Fruit fly (Drosophila melanogaster) whole organism, embryonic: Measurements from ENCODE around the gene Rrp45.
A peak's percentile ranks its signal among the peaks of the same experiment; 100 is the strongest.

ENCODE experiments used
- Ada2b ChIP-seq: fragments of 200-800 bp; sonication (Bioruptor generic); IDR thresholded peaks from 2 replicates; pipeline ENCODE4 v1.3.6; 2022; ENCODE audit warnings: missing biosample characterization, missing genetic modification characterization
- Aef1 ChIP-seq: fragments of 200-800 bp; sonication (Bioruptor generic); IDR thresholded peaks from 3 replicates; pipeline ENCODE4 v1.3.6; 2022; ENCODE audit warnings: missing biosample characterization, missing genetic modification characterization
- BEAF-32 ChIP-seq: fragments of 200-800 bp; sonication (Bioruptor generic); optimal IDR thresholded peaks from 3 replicates; lab custom pipeline; 2017; ENCODE audit warnings: missing biosample characterization, missing genetic modification characterization, mild to moderate bottlenecking, moderate library complexity, missing genetic modification reagents
- Blimp-1 ChIP-seq: fragments of 200-800 bp; sonication (Bioruptor generic); optimal IDR thresholded peaks from 3 replicates; lab custom pipeline; 2018; ENCODE audit warnings: missing biosample characterization, missing genetic modification characterization, mild to moderate bottlenecking, moderate library complexity, missing genetic modification reagents
- CG10267 ChIP-seq: fragments of 200-800 bp; sonication (Bioruptor generic); optimal IDR thresholded peaks from 2 replicates; lab custom pipeline; 2018; ENCODE audit warnings: missing biosample characterization, mild to moderate bottlenecking, missing genetic modification characterization, moderate library complexity
- CG11085 ChIP-seq: fragments of 200-800 bp; sonication (Bioruptor generic); IDR thresholded peaks from 2 replicates; pipeline ENCODE4 v1.3.6; 2022; ENCODE audit warnings: missing biosample characterization, missing genetic modification characterization
- CG12071 ChIP-seq: fragments of 200-800 bp; sonication (Bioruptor generic); optimal IDR thresholded peaks from 3 replicates; lab custom pipeline; 2018; ENCODE audit warnings: missing biosample characterization, mild to moderate bottlenecking, missing genetic modification characterization
- CG13287 ChIP-seq: fragments of 200-800 bp; sonication (Bioruptor generic); IDR thresholded peaks from 2 replicates; pipeline ENCODE4 v1.3.6; 2022; ENCODE audit warnings: missing biosample characterization, missing genetic modification characterization; ENCODE audit not compliant: partially characterized antibody
- CG15073 ChIP-seq: fragments of 200-800 bp; sonication (Bioruptor generic); optimal IDR thresholded peaks from 2 replicates; lab custom pipeline; 2016; ENCODE audit warnings: missing biosample characterization, missing genetic modification characterization
- CG15514 ChIP-seq: fragments of 200-800 bp; sonication (Bioruptor generic); optimal IDR thresholded peaks from 3 replicates; lab custom pipeline; 2017; ENCODE audit warnings: missing biosample characterization, missing genetic modification characterization, mild to moderate bottlenecking, moderate library complexity, missing genetic modification reagents
- CG16813 ChIP-seq: fragments of 200-800 bp; sonication (Bioruptor generic); IDR thresholded peaks from 3 replicates; pipeline ENCODE4 v1.3.6; 2022; ENCODE audit warnings: missing biosample characterization, missing genetic modification characterization; ENCODE audit not compliant: partially characterized antibody
- CG17186 ChIP-seq: fragments of 200-800 bp; sonication (Bioruptor generic); optimal IDR thresholded peaks from 3 replicates; lab custom pipeline; 2017; ENCODE audit warnings: missing biosample characterization, missing genetic modification reagents, missing genetic modification characterization
- CG17328 ChIP-seq: fragments of 200-800 bp; sonication (Bioruptor generic); IDR thresholded peaks from 2 replicates; pipeline ENCODE4 v1.3.6; 2022; ENCODE audit warnings: missing biosample characterization, missing genetic modification characterization
- CG17361 ChIP-seq: fragments of 200-800 bp; sonication (Bioruptor generic); IDR thresholded peaks from 3 replicates; pipeline ENCODE4 v1.3.6; 2022; ENCODE audit warnings: missing biosample characterization, missing genetic modification characterization
- CG17829 ChIP-seq: fragments of 200-800 bp; optimal IDR thresholded peaks from 2 replicates; lab custom pipeline; 2019; ENCODE audit warnings: missing biosample characterization, mild to moderate bottlenecking, missing genetic modification characterization, moderate library complexity
- CG2712 ChIP-seq: fragments of 200-800 bp; optimal IDR thresholded peaks from 3 replicates; lab custom pipeline; 2019; ENCODE audit warnings: missing biosample characterization, mild to moderate bottlenecking, missing genetic modification characterization, moderate library complexity
- CG7357 ChIP-seq: fragments of 200-800 bp; sonication (Bioruptor generic); IDR thresholded peaks from 3 replicates; pipeline ENCODE4 v1.3.6; 2022; ENCODE audit warnings: missing biosample characterization, missing genetic modification characterization
- CG9797 ChIP-seq: fragments of 200-800 bp; sonication (Bioruptor generic); optimal IDR thresholded peaks from 3 replicates; lab custom pipeline; 2018; ENCODE audit warnings: missing biosample characterization, mild to moderate bottlenecking, missing genetic modification characterization
- Doc3 ChIP-seq: fragments of 200-800 bp; sonication (Bioruptor generic); IDR thresholded peaks from 3 replicates; pipeline ENCODE4 v1.3.6; 2022; ENCODE audit warnings: missing biosample characterization, missing genetic modification characterization; ENCODE audit not compliant: partially characterized antibody
- E2f2 ChIP-seq: fragments of 200-800 bp; sonication (Bioruptor generic); IDR thresholded peaks from 2 replicates; pipeline ENCODE4 v1.3.6; 2022; ENCODE audit warnings: missing biosample characterization, missing genetic modification characterization
- Elba2 ChIP-seq: fragments of 200-800 bp; sonication (Bioruptor generic); optimal IDR thresholded peaks from 3 replicates; lab custom pipeline; 2016; ENCODE audit warnings: missing biosample characterization, missing genetic modification characterization
- GATAe ChIP-seq: fragments of 200-800 bp; sonication (Bioruptor generic); conservative IDR thresholded peaks from 2 replicates; pipeline ENCODE4 v1.3.6; 2022; ENCODE audit warnings: missing biosample characterization, missing genetic modification characterization
- HLH4C ChIP-seq: fragments of 200-800 bp; sonication (Bioruptor generic); IDR thresholded peaks from 3 replicates; pipeline ENCODE4 v1.3.6; 2022; ENCODE audit warnings: missing biosample characterization, missing genetic modification characterization; ENCODE audit not compliant: partially characterized antibody
- HmgD ChIP-seq: fragments of 200-800 bp; sonication (Bioruptor generic); optimal IDR thresholded peaks from 3 replicates; lab custom pipeline; 2016; ENCODE audit warnings: missing biosample characterization, missing genetic modification characterization
- MBD-R2 ChIP-seq: fragments of 200-800 bp; sonication (Bioruptor generic); IDR thresholded peaks from 2 replicates; pipeline ENCODE4 v1.3.6; 2022; ENCODE audit warnings: missing biosample characterization, missing genetic modification characterization
- Myb ChIP-seq: fragments of 200-800 bp; sonication (Bioruptor generic); optimal IDR thresholded peaks from 2 replicates; lab custom pipeline; 2016; ENCODE audit warnings: missing biosample characterization, missing genetic modification characterization
- Nf-YC ChIP-seq: fragments of 200-800 bp; optimal IDR thresholded peaks from 3 replicates; lab custom pipeline; 2019; ENCODE audit warnings: missing biosample characterization, mild to moderate bottlenecking, missing genetic modification characterization, moderate library complexity
- Opbp ChIP-seq: fragments of 200-800 bp; sonication (Bioruptor generic); IDR thresholded peaks from 3 replicates; pipeline ENCODE4 v1.3.6; 2022; ENCODE audit warnings: missing biosample characterization, missing genetic modification characterization; ENCODE audit not compliant: partially characterized antibody
- Scr ChIP-seq: fragments of 200-800 bp; sonication (Bioruptor generic); IDR thresholded peaks from 2 replicates; pipeline ENCODE4 v1.3.6; 2022; ENCODE audit warnings: missing biosample characterization, missing genetic modification characterization; ENCODE audit not compliant: partially characterized antibody
- Ssrp ChIP-seq: fragments of 200-800 bp; sonication (Bioruptor generic); optimal IDR thresholded peaks from 2 replicates; lab custom pipeline; 2018; ENCODE audit warnings: missing biosample characterization, mild to moderate bottlenecking, missing genetic modification characterization, moderate library complexity
- Stat92E ChIP-seq, 3 experiments: fragments of >200 bp in 2 of 3; fragments of 200-800 bp in 1 of 3; sonication (Bioruptor generic) in 1 of 3; optimal IDR thresholded peaks; 2 replicates each; lab custom pipeline; 2017 to 2019; ENCODE audit warnings: missing biosample characterization in 3 of 3, missing genetic modification characterization in 3 of 3, mild to moderate bottlenecking in 1 of 3, moderate library complexity in 1 of 3
- YL-1 ChIP-seq: fragments of 200-800 bp; sonication (Bioruptor generic); optimal IDR thresholded peaks from 3 replicates; lab custom pipeline; 2017; ENCODE audit warnings: missing biosample characterization, mild to moderate bottlenecking, missing genetic modification characterization
- ap ChIP-seq: fragments of 200-800 bp; sonication (Bioruptor generic); IDR thresholded peaks from 2 replicates; pipeline ENCODE4 v1.3.6; 2022; ENCODE audit warnings: missing biosample characterization, missing genetic modification characterization
- bab2 ChIP-seq: fragments of 200-800 bp; sonication (Bioruptor generic); optimal IDR thresholded peaks from 2 replicates; lab custom pipeline; 2016; ENCODE audit warnings: missing biosample characterization, missing genetic modification characterization
- bigmax ChIP-seq: fragments of 200-800 bp; sonication (Bioruptor generic); optimal IDR thresholded peaks from 2 replicates; lab custom pipeline; 2018; ENCODE audit warnings: missing biosample characterization, mild to moderate bottlenecking, missing genetic modification characterization
- cato ChIP-seq: fragments of 200-800 bp; sonication (Bioruptor generic); optimal IDR thresholded peaks from 2 replicates; lab custom pipeline; 2016; ENCODE audit warnings: missing biosample characterization, missing genetic modification characterization, borderline replicate concordance
- dati ChIP-seq: fragments of 200-800 bp; sonication (Bioruptor generic); IDR thresholded peaks from 2 replicates; pipeline ENCODE4 v1.3.6; 2022; ENCODE audit warnings: missing biosample characterization, missing genetic modification characterization
- ftz-f1 ChIP-seq: fragments of 200-800 bp; sonication (Bioruptor generic); optimal IDR thresholded peaks from 2 replicates; lab custom pipeline; 2016; ENCODE audit warnings: missing biosample characterization, missing genetic modification characterization
- gfzf ChIP-seq: fragments of 200-800 bp; sonication (Bioruptor generic); optimal IDR thresholded peaks from 2 replicates; lab custom pipeline; 2016; ENCODE audit warnings: missing biosample characterization, mild to moderate bottlenecking, missing genetic modification characterization, moderate library complexity
- her ChIP-seq: fragments of 200-800 bp; sonication (Bioruptor generic); optimal IDR thresholded peaks from 2 replicates; lab custom pipeline; 2016; ENCODE audit warnings: missing biosample characterization, missing genetic modification characterization
- mld ChIP-seq: fragments of 200-800 bp; sonication (Bioruptor generic); IDR thresholded peaks from 3 replicates; pipeline ENCODE4 v1.3.6; 2022; ENCODE audit warnings: missing biosample characterization, missing genetic modification characterization; ENCODE audit not compliant: partially characterized antibody
- slbo ChIP-seq: fragments of 200-800 bp; sonication (Bioruptor generic); IDR thresholded peaks from 2 replicates; pipeline ENCODE4 v1.3.6; 2022; ENCODE audit warnings: missing biosample characterization, missing genetic modification characterization
- stwl ChIP-seq: fragments of 200-800 bp; sonication (Bioruptor generic); optimal IDR thresholded peaks from 3 replicates; lab custom pipeline; 2018; ENCODE audit warnings: missing biosample characterization, mild to moderate bottlenecking, missing genetic modification characterization, moderate library complexity
- trem ChIP-seq: fragments of 200-800 bp; optimal IDR thresholded peaks from 3 replicates; lab custom pipeline; 2019; ENCODE audit warnings: missing biosample characterization, mild to moderate bottlenecking, missing genetic modification characterization, moderate library complexity
- tx ChIP-seq: fragments of 200-800 bp; sonication (Bioruptor generic); optimal IDR thresholded peaks from 2 replicates; lab custom pipeline; 2016; ENCODE audit warnings: missing biosample characterization, missing genetic modification characterization
- zen ChIP-seq: fragments of 200-800 bp; sonication (Bioruptor generic); optimal IDR thresholded peaks from 3 replicates; lab custom pipeline; 2018; ENCODE audit warnings: missing biosample characterization, mild to moderate bottlenecking, missing genetic modification characterization, moderate library complexity
- zen2 ChIP-seq: fragments of 200-800 bp; sonication (Bioruptor generic); IDR thresholded peaks from 3 replicates; pipeline ENCODE4 v1.3.6; 2022; ENCODE audit warnings: missing biosample characterization, missing genetic modification characterization; ENCODE audit not compliant: partially characterized antibody
- zfh2 ChIP-seq: fragments of 200-800 bp; sonication (Bioruptor generic); optimal IDR thresholded peaks from 2 replicates; lab custom pipeline; 2016; ENCODE audit warnings: missing biosample characterization, missing genetic modification characterization

Rrp45 gene

DNA sequence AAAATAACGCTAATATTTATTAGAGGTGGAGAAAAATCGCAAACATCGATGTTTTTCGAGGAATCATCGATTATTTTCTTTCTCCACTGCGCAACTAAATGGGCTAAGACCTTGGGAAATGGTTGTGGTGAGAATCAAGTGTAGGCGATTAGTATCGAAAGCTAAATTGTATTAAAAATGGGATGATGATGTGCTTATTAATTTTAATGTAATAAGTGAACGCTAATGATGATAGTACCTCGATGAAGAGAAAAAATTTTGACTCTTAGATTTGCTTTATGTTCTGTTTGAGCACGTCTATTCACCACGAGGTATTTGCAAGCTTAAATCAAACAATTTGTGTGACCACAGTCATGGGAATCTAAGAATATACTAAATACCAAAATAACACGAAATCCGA is 12.2 kb upstream of the Rrp45 start, which contains the start of the genes Rai1 and CG13005 (continued):
- TF ChIP-seq stwl (tag; lab: Kevin White, UChicago) (peak; percentile 57), CG7357 (GFP tag; lab: Robert Waterston, UW) (peak; percentile 53; the same call in 1 of the 3 replicates), E2f2 (peak; percentile 75), mld (GFP tag; lab: Robert Waterston, UW) (0 out of 3 replicates have a peak, but pooled peaks have one; percentile 67), CG17829 (tag; lab: Kevin White, UChicago) (peak; percentile 29), Opbp (GFP tag; lab: Robert Waterston, UW) (peak; percentile 83), Myb (GFP tag; lab: Kevin White, UChicago) (peak; percentile 15), Blimp-1 (no peak), CG17186 (GFP tag; lab: Kevin White, UChicago) (peak; percentile 5), Elba2 (GFP tag; lab: Kevin White, UChicago) (no peak), Doc3 (peak; percentile 84), cato (no peak), HLH4C (GFP tag; lab: Robert Waterston, UW) (peak; percentile 81)

DNA sequence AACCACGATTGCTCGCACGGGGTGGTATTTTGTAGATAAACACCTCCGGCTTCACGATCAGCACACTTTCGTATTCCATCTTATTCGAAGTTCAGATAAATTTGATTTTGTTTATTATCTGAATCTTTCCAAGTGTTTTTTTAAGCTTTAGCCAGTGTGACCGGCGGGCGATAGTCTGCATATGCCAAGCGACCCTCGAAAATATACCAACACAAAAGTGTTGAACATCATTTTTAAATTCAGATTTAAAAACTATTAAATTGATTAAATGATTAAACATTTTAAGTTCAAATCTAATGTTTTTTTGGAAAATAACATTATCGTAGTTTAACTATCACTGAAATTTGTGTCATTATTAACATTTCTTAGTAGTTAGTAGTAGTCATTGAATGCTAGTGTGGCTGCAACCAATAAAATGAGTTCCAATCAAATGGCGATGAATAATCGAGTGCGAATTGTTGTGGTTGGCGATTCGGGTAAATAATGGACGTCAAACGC is 9.5 kb upstream of the Rrp45 start, which contains the start of the genes CG9132 and CG4789:
Gene CG9132, minus strand, starts transcription at position 181 of the 498 bp plus-strand sequence.
Gene CG4789, plus strand, starts transcription at position 401 of the 498 bp plus-strand sequence.
- TF ChIP-seq bigmax: no peak
- no peak for TF ChIP-seq slbo (GFP tag; lab: Robert Waterston, UW)
- TF ChIP-seq zfh2 (GFP tag; lab: Kevin White, UChicago): no peak
- TF ChIP-seq Ada2b (GFP tag; lab: Robert Waterston, UW): no peak
- no peak for TF ChIP-seq CG12071 (GFP tag; lab: Kevin White, UChicago)
- TF ChIP-seq CG13287 (GFP tag; lab: Robert Waterston, UW): peak; percentile 43; the same call in 1 of the 2 replicates
- TF ChIP-seq BEAF-32 (GFP tag; lab: Kevin White, UChicago): peak; percentile 61
- peak; percentile 24; the same call in 1 of the 2 replicates for TF ChIP-seq Scr (GFP tag; lab: Robert Waterston, UW)
- no peak for TF ChIP-seq CG17328 (GFP tag; lab: Robert Waterston, UW)
- TF ChIP-seq trem: no peak
- TF ChIP-seq CG2712 (tag; lab: Kevin White, UChicago): peak; percentile 11
- TF ChIP-seq ap (GFP tag; lab: Robert Waterston, UW): no peak
- 0 out of 3 replicates have a peak, but pooled peaks have one; percentile 24 for TF ChIP-seq CG16813 (GFP tag; lab: Robert Waterston, UW)
- no peak for TF ChIP-seq Ssrp (tag; lab: Kevin White, UChicago)
- no peak for TF ChIP-seq HmgD (GFP tag; lab: Kevin White, UChicago)
- TF ChIP-seq CG17361 (GFP tag; lab: Robert Waterston, UW): 0 out of 3 replicates have a peak, but pooled peaks have one; percentile 17
- TF ChIP-seq Aef1 (GFP tag; lab: Robert Waterston, UW): no peak
- TF ChIP-seq GATAe (GFP tag; lab: Robert Waterston, UW): no peak
- TF ChIP-seq CG15073 (GFP tag; lab: Kevin White, UChicago): no peak
- TF ChIP-seq dati (GFP tag; lab: Robert Waterston, UW): no peak
- TF ChIP-seq CG9797: peak; percentile 71
- peak; percentile 37; the same call in 1 of the 2 replicates for TF ChIP-seq E2f2
- TF ChIP-seq gfzf (GFP tag; lab: Kevin White, UChicago): peak; percentile 74
- TF ChIP-seq ftz-f1: no peak
- TF ChIP-seq tx (GFP tag; lab: Kevin White, UChicago): no peak
- TF ChIP-seq Stat92E (GFP tag; optimal IDR thresholded peaks at IDR 0.05; lab: Kevin White, UChicago): no peak
- no peak for TF ChIP-seq Elba2 (GFP tag; lab: Kevin White, UChicago)
- TF ChIP-seq CG15514 (GFP tag; lab: Kevin White, UChicago): peak; percentile 30
- no peak for TF ChIP-seq zen2 (GFP tag; lab: Robert Waterston, UW)
- TF ChIP-seq YL-1 (GFP tag; lab: Kevin White, UChicago): peak; percentile 16
- TF ChIP-seq her (GFP tag; lab: Kevin White, UChicago): no peak
- TF ChIP-seq bab2: no peak
- no peak for TF ChIP-seq Nf-YC (tag; lab: Kevin White, UChicago)
- TF ChIP-seq MBD-R2: peak; percentile 32; the same call in 1 of the 2 replicates
- no peak for TF ChIP-seq zen
- peak; percentile 2 for TF ChIP-seq CG10267 (tag; lab: Kevin White, UChicago)
- no peak for TF ChIP-seq CG11085 (GFP tag; lab: Robert Waterston, UW)
